Worm (Caenorhabditis elegans): Measurements from ENCODE around the gene unc-51.

ce11 chrV:19946529-19946928 is 57.8 kb downstream of the unc-51 start, which contains the start of gene dhs-24:
- no peak for TF ChIP-seq pbrm-1 (GFP tag; IDR thresholded peaks at IDR 0.05)
- no peak for TF ChIP-seq nhr-120 (GFP tag; IDR thresholded peaks at IDR 0.05)
- TF ChIP-seq rpc-1 (optimal IDR thresholded peaks at IDR 0.05) = no peak
- no peak for TF ChIP-seq rpc-1 (tag; optimal IDR thresholded peaks at IDR 0.05)
- TF ChIP-seq hrde-1 (tag; optimal IDR thresholded peaks at IDR 0.05; ENCODE audit: borderline replicate concordance) = no peak

All from whole organism, young adult.